Worm (Caenorhabditis elegans) whole organism, L3 larva: ENCODE data around the gene M163.22.

Experiments used
- R02D3.7 ChIP-seq: fragments of 150-350 bp; optimal IDR thresholded peaks from 2 replicates; lab custom pipeline; 2014; ENCODE audit warnings: missing biosample characterization, missing genetic modification characterization
- ZK546.5 ChIP-seq: sonication (generic microtip); optimal IDR thresholded peaks from 2 replicates; lab custom pipeline; 2017; ENCODE audit warnings: missing biosample characterization, missing genetic modification characterization
- aly-2 ChIP-seq: fragments of 150-350 bp; optimal IDR thresholded peaks from 2 replicates; lab custom pipeline; 2014; ENCODE audit warnings: missing biosample characterization, missing genetic modification characterization
- ama-1 ChIP-seq: fragments of 150-350 bp; optimal IDR thresholded peaks from 2 replicates; lab custom pipeline; 2018
- ceh-16 ChIP-seq: sonication (generic microtip); optimal IDR thresholded peaks from 2 replicates; lab custom pipeline; 2017; ENCODE audit warnings: missing biosample characterization, missing genetic modification characterization
- ceh-28 ChIP-seq: fragments of 150-350 bp; optimal IDR thresholded peaks from 2 replicates; lab custom pipeline; 2014; ENCODE audit warnings: missing biosample characterization, missing genetic modification reagents, missing genetic modification characterization
- ceh-82 ChIP-seq: fragments of 150-350 bp; optimal IDR thresholded peaks from 2 replicates; lab custom pipeline; 2014; ENCODE audit warnings: missing biosample characterization, missing genetic modification characterization
- ceh-9 ChIP-seq: sonication (generic microtip); optimal IDR thresholded peaks from 2 replicates; lab custom pipeline; 2018; ENCODE audit warnings: missing biosample characterization, missing genetic modification characterization
- daf-12 ChIP-seq: fragments of 150-350 bp; optimal IDR thresholded peaks from 2 replicates; lab custom pipeline; 2014; ENCODE audit warnings: missing biosample characterization, missing genetic modification reagents, missing genetic modification characterization
- egl-27 ChIP-seq: sonication (generic microtip); optimal IDR thresholded peaks from 4 replicates; lab custom pipeline; 2017; ENCODE audit warnings: missing biosample characterization, missing genetic modification reagents, missing genetic modification characterization
- egl-5 ChIP-seq: fragments of 150-350 bp; optimal IDR thresholded peaks from 2 replicates; lab custom pipeline; 2017; ENCODE audit warnings: missing biosample characterization, missing genetic modification reagents, missing genetic modification characterization, inconsistent platforms
- elt-1 ChIP-seq: fragments of 150-350 bp; optimal IDR thresholded peaks from 2 replicates; lab custom pipeline; 2014; ENCODE audit warnings: missing biosample characterization, missing genetic modification characterization
- elt-2 ChIP-seq: sonication (generic microtip); optimal IDR thresholded peaks from 2 replicates; lab custom pipeline; 2016; ENCODE audit warnings: missing genetic modification reagents, mild to moderate bottlenecking, missing genetic modification characterization, missing compliant biosample characterization
- elt-3 ChIP-seq, 3 experiments: fragments of 150-350 bp in 1 of 3; sonication (generic microtip) in 2 of 3; optimal IDR thresholded peaks; 2 replicates in 2 of 3; 4 replicates in 1 of 3; lab custom pipeline; 2014 to 2017; ENCODE audit warnings: missing biosample characterization in 3 of 3, missing genetic modification characterization in 3 of 3
- eor-1 ChIP-seq, 2 experiments: fragments of 150-350 bp; optimal IDR thresholded peaks; 2 replicates each; lab custom pipeline; 2014 to 2018; ENCODE audit warnings: missing biosample characterization in 2 of 2, missing genetic modification characterization in 2 of 2
- fkh-10 ChIP-seq: sonication (generic microtip); optimal IDR thresholded peaks from 2 replicates; lab custom pipeline; 2017; ENCODE audit warnings: missing biosample characterization, missing genetic modification reagents, missing genetic modification characterization
- fkh-2 ChIP-seq: fragments of 150-350 bp; optimal IDR thresholded peaks from 2 replicates; lab custom pipeline; 2014; ENCODE audit warnings: missing biosample characterization, missing genetic modification reagents, missing genetic modification characterization
- fos-1 ChIP-seq: fragments of 150-350 bp; optimal IDR thresholded peaks from 2 replicates; lab custom pipeline; 2014; ENCODE audit warnings: missing biosample characterization, missing genetic modification characterization
- hmg-11 ChIP-seq: sonication (generic microtip); optimal IDR thresholded peaks from 2 replicates; lab custom pipeline; 2016; ENCODE audit warnings: missing genetic modification characterization, missing compliant biosample characterization
- jun-1 ChIP-seq: fragments of 150-350 bp; optimal IDR thresholded peaks from 2 replicates; lab custom pipeline; 2014; ENCODE audit warnings: missing biosample characterization, missing genetic modification reagents, missing genetic modification characterization
- lin-15B ChIP-seq: fragments of 150-350 bp; optimal IDR thresholded peaks from 2 replicates; lab custom pipeline; 2014; ENCODE audit warnings: missing biosample characterization, missing genetic modification characterization
- lin-39 ChIP-seq: fragments of 150-350 bp; optimal IDR thresholded peaks from 2 replicates; lab custom pipeline; 2018; ENCODE audit warnings: missing biosample characterization, missing genetic modification reagents, missing genetic modification characterization
- lsy-12 ChIP-seq: sonication (generic microtip); optimal IDR thresholded peaks from 2 replicates; lab custom pipeline; 2016; ENCODE audit warnings: mild to moderate bottlenecking, missing genetic modification characterization, missing compliant biosample characterization
- mdl-1 ChIP-seq: fragments of 150-350 bp; optimal IDR thresholded peaks from 2 replicates; lab custom pipeline; 2014; ENCODE audit warnings: missing biosample characterization, missing genetic modification characterization
- mml-1 ChIP-seq: fragments of 150-350 bp; sonication (generic microtip); optimal IDR thresholded peaks from 3 replicates; lab custom pipeline; 2014; ENCODE audit warnings: missing biosample characterization, missing genetic modification characterization
- nfya-1 ChIP-seq: sonication (generic microtip); optimal IDR thresholded peaks from 2 replicates; lab custom pipeline; 2017; ENCODE audit warnings: missing genetic modification characterization, mild to moderate bottlenecking, missing compliant biosample characterization, antibody characterized with exemption, moderate library complexity; ENCODE audit not compliant: insufficient read depth
- nhr-11 ChIP-seq: fragments of 150-350 bp; optimal IDR thresholded peaks from 2 replicates; lab custom pipeline; 2014; ENCODE audit warnings: missing biosample characterization, missing genetic modification characterization
- nhr-12 ChIP-seq: fragments of 150-350 bp; optimal IDR thresholded peaks from 2 replicates; lab custom pipeline; 2014; ENCODE audit warnings: missing biosample characterization, missing genetic modification characterization
- nhr-23 ChIP-seq: fragments of 150-350 bp; optimal IDR thresholded peaks from 2 replicates; lab custom pipeline; 2014; ENCODE audit warnings: missing biosample characterization, missing genetic modification reagents, missing genetic modification characterization
- nhr-237 ChIP-seq: fragments of 150-350 bp; optimal IDR thresholded peaks from 2 replicates; lab custom pipeline; 2014; ENCODE audit warnings: missing biosample characterization, missing genetic modification characterization
- nhr-25 ChIP-seq: sonication (generic microtip); optimal IDR thresholded peaks from 2 replicates; lab custom pipeline; 2017; ENCODE audit warnings: missing biosample characterization, missing genetic modification characterization
- nhr-28 ChIP-seq: fragments of 150-350 bp; optimal IDR thresholded peaks from 2 replicates; lab custom pipeline; 2014; ENCODE audit warnings: missing biosample characterization, missing genetic modification characterization
- nhr-43 ChIP-seq: sonication (generic microtip); optimal IDR thresholded peaks from 2 replicates; lab custom pipeline; 2016; ENCODE audit warnings: mild to moderate bottlenecking, missing genetic modification characterization, missing compliant biosample characterization; ENCODE audit not compliant: poor library complexity, severe bottlenecking
- nhr-67 ChIP-seq: fragments of 150-350 bp; optimal IDR thresholded peaks from 2 replicates; lab custom pipeline; 2014; ENCODE audit warnings: missing biosample characterization, missing genetic modification characterization
- nhr-76 ChIP-seq: fragments of 150-350 bp; sonication (generic microtip); optimal IDR thresholded peaks from 5 replicates; lab custom pipeline; 2014; ENCODE audit warnings: missing biosample characterization, missing genetic modification characterization
- nhr-77 ChIP-seq: fragments of 150-350 bp; optimal IDR thresholded peaks from 2 replicates; lab custom pipeline; 2014; ENCODE audit warnings: missing biosample characterization, missing genetic modification characterization
- pha-4 ChIP-seq: fragments of 150-350 bp; optimal IDR thresholded peaks from 2 replicates; lab custom pipeline; 2014; ENCODE audit warnings: missing biosample characterization, missing genetic modification reagents, missing genetic modification characterization
- pqm-1 ChIP-seq: fragments of 150-350 bp; optimal IDR thresholded peaks from 2 replicates; lab custom pipeline; 2017; ENCODE audit warnings: missing biosample characterization, missing genetic modification characterization, inconsistent platforms
- sea-2 ChIP-seq: fragments of 150-350 bp; sonication (generic microtip); optimal IDR thresholded peaks from 4 replicates; lab custom pipeline; 2014; ENCODE audit warnings: missing biosample characterization, missing genetic modification reagents, missing genetic modification characterization
- skn-1 ChIP-seq: fragments of 150-350 bp; optimal IDR thresholded peaks from 2 replicates; lab custom pipeline; 2014; ENCODE audit warnings: missing biosample characterization, missing genetic modification characterization
- tbx-2 ChIP-seq: sonication (generic microtip); optimal IDR thresholded peaks from 2 replicates; lab custom pipeline; 2016; ENCODE audit warnings: mild to moderate bottlenecking, missing genetic modification characterization, missing compliant biosample characterization
- unc-39 ChIP-seq: sonication (generic microtip); optimal IDR thresholded peaks from 4 replicates; lab custom pipeline; 2017; ENCODE audit warnings: missing biosample characterization, missing genetic modification characterization
- unc-62 ChIP-seq: fragments of 150-350 bp; sonication (generic microtip); optimal IDR thresholded peaks from 4 replicates; lab custom pipeline; 2014; ENCODE audit warnings: missing biosample characterization, missing genetic modification reagents, missing genetic modification characterization
- zag-1 ChIP-seq: fragments of 150-350 bp; optimal IDR thresholded peaks from 2 replicates; lab custom pipeline; 2014; ENCODE audit warnings: missing biosample characterization, missing genetic modification characterization
- ztf-11 ChIP-seq: fragments of 150-350 bp; optimal IDR thresholded peaks from 2 replicates; lab custom pipeline; 2014; ENCODE audit warnings: missing biosample characterization, missing genetic modification characterization
- ztf-4 ChIP-seq: fragments of 150-350 bp; optimal IDR thresholded peaks from 2 replicates; lab custom pipeline; 2014; ENCODE audit warnings: missing biosample characterization, missing genetic modification characterization

The M163.22 gene

DNA sequence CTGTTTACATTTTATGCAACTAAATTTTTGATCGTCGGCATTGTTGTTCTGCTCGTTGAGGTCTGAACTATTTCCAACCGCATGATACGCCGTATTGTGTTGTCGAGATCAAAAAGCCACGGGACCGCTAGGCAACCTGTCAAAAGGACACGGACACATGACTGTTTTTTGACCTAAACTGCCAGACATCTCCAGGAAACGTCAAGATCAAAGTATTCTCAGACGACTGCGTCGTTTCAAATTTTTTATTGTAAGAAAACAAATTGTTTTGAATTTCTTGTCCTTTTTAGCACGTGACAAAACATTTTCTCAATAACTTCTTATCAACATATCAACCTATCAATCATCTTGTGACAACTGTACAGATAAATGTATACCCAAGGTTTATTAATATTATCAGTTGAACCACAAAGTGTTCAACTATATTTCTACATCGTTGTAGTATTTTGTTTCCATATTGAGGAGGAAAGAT, 36.5 kb downstream of the M163.22 start (continued):
- TF ChIP-seq sea-2 (GFP tag; lab: Kevin White, UChicago) (no peak), nhr-67 (tag; lab: Kevin White, UChicago) (no peak), ztf-11 (tag; lab: Kevin White, UChicago) (no peak), daf-12 (tag; lab: Kevin White, UChicago) (no peak), nhr-23 (tag; lab: Kevin White, UChicago) (peak; percentile 13), elt-2 (tag; lab: Kevin White, UChicago) (peak; percentile 97), fkh-2 (tag; lab: Kevin White, UChicago) (no peak), mml-1 (tag; lab: Kevin White, UChicago) (no peak), nhr-77 (tag; lab: Kevin White, UChicago) (no peak)

DNA sequence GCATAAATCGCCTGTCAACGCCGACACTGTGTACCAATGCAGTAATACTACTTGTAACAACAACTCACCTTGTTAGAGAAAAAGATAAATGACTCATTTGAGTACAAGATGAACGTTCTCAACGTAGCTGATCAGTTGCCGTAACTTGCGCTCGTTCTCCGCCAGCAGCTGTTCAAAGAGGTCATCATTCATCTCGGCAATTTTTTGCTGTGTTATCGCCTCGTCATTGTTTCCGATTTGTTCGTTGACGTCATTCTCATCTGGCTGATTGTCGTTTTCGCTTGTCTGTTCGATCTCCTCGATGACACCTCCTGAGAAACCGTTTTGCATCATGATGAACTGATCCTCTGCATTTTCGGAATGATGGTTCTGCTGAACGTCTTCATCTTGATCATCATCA, 37.6 kb downstream of the M163.22 start:
- TF ChIP-seq lin-39 (tag; lab: Kevin White, UChicago): peak; percentile 23
- TF ChIP-seq elt-1 (tag; lab: Kevin White, UChicago): peak; percentile 42
- TF ChIP-seq nhr-43 (tag; lab: Kevin White, UChicago): peak; percentile 17
- no peak for TF ChIP-seq ceh-9 (tag; lab: Kevin White, UChicago)
- peak; percentile 74 for TF ChIP-seq nhr-25 (tag; lab: Kevin White, UChicago)
- TF ChIP-seq nhr-23 (tag; lab: Kevin White, UChicago): peak; percentile 69
- no peak for TF ChIP-seq daf-12 (tag; lab: Kevin White, UChicago)

DNA sequence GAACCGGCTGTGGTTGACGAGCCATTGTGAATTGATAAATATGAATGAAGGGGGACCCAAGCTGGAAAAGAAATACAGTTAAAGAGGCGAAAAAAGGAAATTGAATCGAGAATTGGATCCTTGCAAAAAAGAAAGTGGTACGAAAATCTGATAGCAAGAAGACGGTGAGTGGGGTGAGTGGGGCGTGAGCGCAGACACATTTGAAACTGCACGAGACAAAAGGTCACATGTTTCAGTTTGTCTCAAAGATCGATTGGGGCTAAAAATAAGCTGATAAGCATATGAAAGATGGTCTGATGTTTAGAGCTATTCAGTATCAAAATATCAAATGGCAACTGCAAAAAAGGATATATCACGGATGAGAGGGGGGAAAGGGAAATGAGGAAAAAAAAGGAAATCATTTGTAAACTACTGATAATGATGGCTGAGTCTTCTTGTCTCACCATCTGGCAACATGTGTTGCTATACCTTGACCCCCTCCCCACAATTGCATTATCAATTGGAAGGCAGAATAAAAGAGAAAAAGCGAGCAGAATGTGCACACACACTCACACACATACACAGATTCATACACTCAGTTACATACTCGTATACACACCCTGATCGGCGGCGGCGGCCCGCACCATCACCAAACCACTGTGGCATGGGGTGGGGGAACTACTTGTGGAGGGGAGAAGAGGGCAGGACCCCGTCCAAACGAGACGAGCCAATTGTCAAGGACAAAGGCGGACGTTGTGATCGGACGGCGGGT, 38.3 kb downstream of the M163.22 start, which contains the start of gene M163.1:
TSS of gene M163.1 (minus strand) at position 25 of the 751 bp plus-strand sequence.
- TF ChIP-seq ceh-16 (no peak), unc-39 (tag; lab: Kevin White, UChicago) (no peak), R02D3.7 (tag; lab: Kevin White, UChicago) (no peak), nfya-1 (tag; lab: Kevin White, UChicago) (peak; percentile 0), nhr-23 (tag; lab: Kevin White, UChicago) (no peak), mdl-1 (tag; lab: Kevin White, UChicago) (peak; percentile 21), egl-5 (tag; lab: Kevin White, UChicago) (no peak), lsy-12 (tag; lab: Kevin White, UChicago) (no peak), daf-12 (tag; lab: Kevin White, UChicago) (no peak), ztf-4 (tag; lab: Kevin White, UChicago) (no peak), nhr-28 (tag; lab: Kevin White, UChicago) (no peak), nhr-77 (tag; lab: Kevin White, UChicago) (no peak), elt-2 (tag; lab: Kevin White, UChicago) (peak; percentile 45), nhr-237 (tag; lab: Kevin White, UChicago) (no peak), ztf-11 (tag; lab: Kevin White, UChicago) (no peak), elt-1 (tag; lab: Kevin White, UChicago) (no peak), nhr-11 (tag; lab: Kevin White, UChicago) (no peak), pqm-1 (tag; lab: Kevin White, UChicago) (peak; percentile 13), egl-27 (tag; lab: Kevin White, UChicago) (no peak), fos-1 (tag; lab: Kevin White, UChicago) (no peak), tbx-2 (no peak), aly-2 (no peak), hmg-11 (tag; lab: Kevin White, UChicago) (no peak), unc-62 (GFP tag; lab: Kevin White, UChicago) (no peak), fkh-10 (GFP tag; lab: Kevin White, UChicago) (no peak), ama-1 (lab: Kevin White, UChicago) (no peak), jun-1 (tag; lab: Kevin White, UChicago) (no peak), ceh-9 (tag; lab: Kevin White, UChicago) (no peak), mml-1 (tag; lab: Kevin White, UChicago) (no peak), ceh-82 (tag; lab: Kevin White, UChicago) (no peak), nhr-12 (tag; lab: Kevin White, UChicago) (no peak), lin-39 (tag; lab: Kevin White, UChicago) (peak; percentile 16), skn-1 (tag; lab: Kevin White, UChicago) (no peak), nhr-25 (tag; lab: Kevin White, UChicago) (peak; percentile 55), pha-4 (tag; lab: Kevin White, UChicago) (no peak), elt-3 (tag; optimal IDR thresholded peaks at IDR 0.05; lab: Kevin White, UChicago) (no peak), nhr-76 (tag; lab: Kevin White, UChicago) (no peak), zag-1 (tag; lab: Kevin White, UChicago) (no peak), lin-15B (tag; lab: Kevin White, UChicago) (no peak), nhr-67 (tag; lab: Kevin White, UChicago) (no peak), fkh-2 (tag; lab: Kevin White, UChicago) (no peak), nhr-43 (tag; lab: Kevin White, UChicago) (no peak), ZK546.5 (tag; lab: Kevin White, UChicago) (no peak), ceh-28 (no peak), sea-2 (GFP tag; lab: Kevin White, UChicago) (no peak), eor-1 (tag; optimal IDR thresholded peaks at IDR 0.05; lab: Kevin White, UChicago) (no peak)
